Worm (Caenorhabditis elegans) whole organism, L4 larva: ENCODE results near the gene F14F9.8.

ENCODE experiments used
- F44E2.7 ChIP-seq: fragments of 200-800 bp; sonication (Bioruptor generic); IDR thresholded peaks from 2 replicates; pipeline ENCODE4 v2.1.2; 2022; ENCODE audit warnings: missing genetic modification characterization, missing compliant biosample characterization
- ceh-44 ChIP-seq: fragments of 200-800 bp; sonication (Bioruptor generic); IDR thresholded peaks from 2 replicates; pipeline ENCODE4 v1.3.6; 2022; ENCODE audit warnings: missing genetic modification reagents, missing genetic modification characterization, missing compliant biosample characterization

DNA sequence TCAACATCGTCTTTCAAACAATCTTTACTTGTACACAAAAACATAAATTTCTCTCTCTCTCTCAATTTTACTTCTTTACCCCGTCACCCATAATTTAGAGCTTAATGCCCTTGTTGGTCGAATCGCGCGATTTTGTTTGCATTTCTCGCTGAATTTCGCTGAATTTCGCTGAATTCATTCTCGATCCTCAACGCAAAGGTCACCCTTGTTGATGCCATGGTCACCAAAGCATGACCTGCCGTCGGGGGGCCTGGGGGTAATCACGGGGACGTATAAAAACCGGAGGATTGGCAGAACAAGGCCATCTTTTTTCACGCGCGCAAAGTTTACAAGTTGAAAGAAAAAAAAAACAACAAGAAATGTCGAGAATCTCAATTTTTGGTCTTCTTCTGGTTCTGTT, at the start of gene F14F9.8:
- TF ChIP-seq ceh-44 (GFP tag; lab: Robert Waterston, UW) (no peak), F44E2.7 (GFP tag; lab: Robert Waterston, UW) (no peak)
